Worm (Caenorhabditis elegans) whole organism, L4/young adult: Measurements from ENCODE around the gene C29F5.8.

Source experiments
- W03F9.2 ChIP-seq: fragments of 150-350 bp; optimal IDR thresholded peaks from 2 replicates; lab custom pipeline; 2014; ENCODE audit warnings: missing biosample characterization, missing genetic modification characterization
- dao-5 ChIP-seq: sonication (generic microtip); optimal IDR thresholded peaks from 2 replicates; lab custom pipeline; 2016; ENCODE audit warnings: missing genotype, missing genetic modification characterization, moderate library complexity, missing compliant biosample characterization
- him-1 ChIP-seq: sonication (generic microtip); optimal IDR thresholded peaks from 2 replicates; lab custom pipeline; 2016; ENCODE audit warnings: missing genotype, missing genetic modification reagents, missing genetic modification characterization, missing compliant biosample characterization

- TF ChIP-seq him-1 (tag; lab: Kevin White, UChicago) (no peak), W03F9.2 (tag; lab: Kevin White, UChicago) (no peak), dao-5 (tag; lab: Kevin White, UChicago) (no peak)
These were observed 42.5 kb upstream of the C29F5.8 start, which contains the start of gene F13H8.3 for ce11 chrII:6263685-6264084.
